Fruit fly (Drosophila melanogaster) whole organism, prepupa: ENCODE data around the gene Osi4.

Experiments
- Blimp-1 ChIP-seq: fragments of 200-800 bp; sonication (Bioruptor generic); optimal IDR thresholded peaks from 3 replicates; lab custom pipeline; 2017; ENCODE audit warnings: missing biosample characterization, missing genetic modification characterization, mild to moderate bottlenecking, moderate library complexity, missing genetic modification reagents
- CG10631 ChIP-seq: fragments of 200-800 bp; sonication (Bioruptor generic); optimal IDR thresholded peaks from 2 replicates; lab custom pipeline; 2016; ENCODE audit warnings: missing biosample characterization, missing genetic modification characterization
- CG10669 ChIP-seq: fragments of 200-800 bp; sonication (Bioruptor generic); optimal IDR thresholded peaks from 3 replicates; lab custom pipeline; 2018; ENCODE audit warnings: missing biosample characterization, mild to moderate bottlenecking, missing genetic modification characterization, moderate library complexity
- CG11902 ChIP-seq: fragments of 200-800 bp; sonication (Bioruptor generic); optimal IDR thresholded peaks from 3 replicates; lab custom pipeline; 2016; ENCODE audit warnings: missing biosample characterization, missing genetic modification characterization
- CG15336 ChIP-seq: fragments of 200-800 bp; sonication (Bioruptor generic); IDR thresholded peaks from 2 replicates; pipeline ENCODE4 v1.3.6; 2022; ENCODE audit warnings: missing biosample characterization, missing genetic modification characterization
- CG1621 ChIP-seq: fragments of 200-800 bp; sonication (Bioruptor generic); optimal IDR thresholded peaks from 3 replicates; lab custom pipeline; 2018; ENCODE audit warnings: missing biosample characterization, mild to moderate bottlenecking, missing genetic modification characterization
- CG16779 ChIP-seq: fragments of 200-800 bp; sonication (Bioruptor generic); optimal IDR thresholded peaks from 3 replicates; lab custom pipeline; 2017; ENCODE audit warnings: missing biosample characterization, mild to moderate bottlenecking, missing genetic modification characterization
- CG3032 ChIP-seq: fragments of 200-800 bp; optimal IDR thresholded peaks from 2 replicates; lab custom pipeline; 2019; ENCODE audit warnings: missing biosample characterization, mild to moderate bottlenecking, missing genetic modification characterization, moderate library complexity
- CG31627 ChIP-seq: fragments of 200-800 bp; sonication (Bioruptor generic); optimal IDR thresholded peaks from 3 replicates; lab custom pipeline; 2016; ENCODE audit warnings: missing biosample characterization, missing genetic modification characterization
- CG32006 ChIP-seq: fragments of 200-800 bp; sonication (Bioruptor generic); optimal IDR thresholded peaks from 3 replicates; lab custom pipeline; 2017; ENCODE audit warnings: missing biosample characterization, mild to moderate bottlenecking, missing genetic modification characterization
- CG3919 ChIP-seq: fragments of 200-800 bp; sonication (Bioruptor generic); optimal IDR thresholded peaks from 3 replicates; lab custom pipeline; 2016; ENCODE audit warnings: missing biosample characterization, missing genetic modification characterization
- CG4318 ChIP-seq: fragments of 200-800 bp; sonication (Bioruptor generic); optimal IDR thresholded peaks from 3 replicates; lab custom pipeline; 2017; ENCODE audit warnings: missing biosample characterization, mild to moderate bottlenecking, missing genetic modification characterization
- CG6163 ChIP-seq: fragments of 200-800 bp; sonication (Bioruptor generic); IDR thresholded peaks from 3 replicates; pipeline ENCODE4 v1.3.6; 2022; ENCODE audit warnings: missing biosample characterization, missing genetic modification characterization
- CG6792 ChIP-seq: fragments of 200-800 bp; sonication (Bioruptor generic); optimal IDR thresholded peaks from 3 replicates; lab custom pipeline; 2016; ENCODE audit warnings: missing biosample characterization, missing genetic modification characterization
- CG6808 ChIP-seq: fragments of 200-800 bp; sonication (Bioruptor generic); optimal IDR thresholded peaks from 3 replicates; lab custom pipeline; 2017; ENCODE audit warnings: missing biosample characterization, missing genetic modification characterization, mild to moderate bottlenecking, moderate library complexity, missing genetic modification reagents
- CG7368 ChIP-seq: fragments of 200-800 bp; sonication (Bioruptor generic); optimal IDR thresholded peaks from 3 replicates; lab custom pipeline; 2016; ENCODE audit warnings: missing biosample characterization, missing genetic modification characterization
- CG8119 ChIP-seq: fragments of 200-800 bp; sonication (Bioruptor generic); IDR thresholded peaks from 3 replicates; pipeline ENCODE4 v1.3.6; 2022; ENCODE audit warnings: missing biosample characterization, missing genetic modification characterization
- CG8319 ChIP-seq: fragments of 200-800 bp; sonication (Bioruptor generic); optimal IDR thresholded peaks from 3 replicates; lab custom pipeline; 2016; ENCODE audit warnings: missing biosample characterization, missing genetic modification characterization
- CG8632 ChIP-seq: fragments of 200-800 bp; sonication (Bioruptor generic); optimal IDR thresholded peaks from 3 replicates; lab custom pipeline; 2016; ENCODE audit warnings: missing biosample characterization, missing genetic modification characterization
- CG9139 ChIP-seq: fragments of 200-800 bp; sonication (Bioruptor generic); optimal IDR thresholded peaks from 3 replicates; lab custom pipeline; 2017; ENCODE audit warnings: missing biosample characterization, mild to moderate bottlenecking, missing genetic modification characterization
- Eip75B ChIP-seq: fragments of 200-800 bp; sonication (Bioruptor generic); optimal IDR thresholded peaks from 3 replicates; lab custom pipeline; 2016; ENCODE audit warnings: missing biosample characterization, missing genetic modification characterization
- Eip78C ChIP-seq: fragments of 200-800 bp; sonication (Bioruptor generic); peaks from one replicate; lab custom pipeline; 2016; ENCODE audit warnings: missing biosample characterization, missing genetic modification characterization
- Eip93F ChIP-seq: fragments of 200-800 bp; sonication (Bioruptor generic); optimal IDR thresholded peaks from 2 replicates; lab custom pipeline; 2016; ENCODE audit warnings: missing biosample characterization, mild to moderate bottlenecking, missing genetic modification characterization
- Ets21C ChIP-seq: fragments of 200-800 bp; sonication (Bioruptor generic); optimal IDR thresholded peaks from 3 replicates; lab custom pipeline; 2016; ENCODE audit warnings: missing biosample characterization, missing genetic modification characterization
- Ets96B ChIP-seq: fragments of 200-800 bp; optimal IDR thresholded peaks from 2 replicates; lab custom pipeline; 2019; ENCODE audit warnings: missing biosample characterization, mild to moderate bottlenecking, missing genetic modification characterization, moderate library complexity
- Gug ChIP-seq: fragments of 200-800 bp; sonication (Bioruptor generic); IDR thresholded peaks from 2 replicates; pipeline ENCODE4 v1.3.6; 2022; ENCODE audit warnings: missing biosample characterization, missing genetic modification characterization
- Hr38 ChIP-seq: sonication (Bioruptor generic); optimal IDR thresholded peaks from 2 replicates; lab custom pipeline; 2016; ENCODE audit warnings: missing biosample characterization, missing genetic modification characterization
- Hr39 ChIP-seq: fragments of 200-800 bp; sonication (Bioruptor generic); optimal IDR thresholded peaks from 2 replicates; lab custom pipeline; 2016; ENCODE audit warnings: missing biosample characterization, missing genetic modification characterization
- Hr4 ChIP-seq: fragments of 200-800 bp; sonication (Bioruptor generic); optimal IDR thresholded peaks from 3 replicates; lab custom pipeline; 2016; ENCODE audit warnings: missing biosample characterization, missing genetic modification characterization
- Lpt ChIP-seq: fragments of 200-800 bp; sonication (Bioruptor generic); optimal IDR thresholded peaks from 3 replicates; lab custom pipeline; 2016; ENCODE audit warnings: missing biosample characterization, missing genetic modification characterization
- Met ChIP-seq: fragments of 200-800 bp; sonication (Bioruptor generic); optimal IDR thresholded peaks from 3 replicates; lab custom pipeline; 2016; ENCODE audit warnings: missing biosample characterization, missing genetic modification characterization
- OdsH ChIP-seq: fragments of 200-800 bp; sonication (Bioruptor generic); optimal IDR thresholded peaks from 3 replicates; lab custom pipeline; 2016; ENCODE audit warnings: missing biosample characterization, missing genetic modification characterization
- Smox ChIP-seq: fragments of 200-800 bp; sonication (Bioruptor generic); optimal IDR thresholded peaks from 3 replicates; lab custom pipeline; 2016; ENCODE audit warnings: missing biosample characterization, missing genetic modification characterization
- Sox102F ChIP-seq: fragments of 200-800 bp; sonication (Bioruptor generic); optimal IDR thresholded peaks from 2 replicates; lab custom pipeline; 2016; ENCODE audit warnings: missing biosample characterization, mild to moderate bottlenecking, missing genetic modification characterization
- Sox14 ChIP-seq: fragments of 200-800 bp; sonication (Bioruptor generic); optimal IDR thresholded peaks from 3 replicates; lab custom pipeline; 2016; ENCODE audit warnings: missing biosample characterization, missing genetic modification characterization
- Sox15 ChIP-seq: fragments of 200-800 bp; sonication (Bioruptor generic); optimal IDR thresholded peaks from 3 replicates; lab custom pipeline; 2016; ENCODE audit warnings: missing biosample characterization, missing genetic modification characterization
- achi ChIP-seq: fragments of 200-800 bp; sonication (Bioruptor generic); optimal IDR thresholded peaks from 3 replicates; lab custom pipeline; 2016; ENCODE audit warnings: missing biosample characterization, missing genetic modification characterization
- acj6 ChIP-seq: fragments of 200-800 bp; sonication (Bioruptor generic); optimal IDR thresholded peaks from 3 replicates; lab custom pipeline; 2016; ENCODE audit warnings: missing biosample characterization, missing genetic modification characterization
- cyc ChIP-seq: fragments of 200-800 bp; sonication (Bioruptor generic); optimal IDR thresholded peaks from 3 replicates; lab custom pipeline; 2016; ENCODE audit warnings: missing biosample characterization, missing genetic modification characterization
- dac ChIP-seq: fragments of 200-800 bp; sonication (Bioruptor generic); optimal IDR thresholded peaks from 2 replicates; lab custom pipeline; 2017; ENCODE audit warnings: missing biosample characterization, mild to moderate bottlenecking, missing genetic modification characterization
- dsx ChIP-seq: fragments of 200-800 bp; optimal IDR thresholded peaks from 3 replicates; lab custom pipeline; 2019; ENCODE audit warnings: missing biosample characterization, mild to moderate bottlenecking, missing genetic modification characterization, moderate library complexity; ENCODE audit not compliant: poor library complexity, severe bottlenecking
- fd85E ChIP-seq: fragments of 200-800 bp; sonication (Bioruptor generic); optimal IDR thresholded peaks from 3 replicates; lab custom pipeline; 2016; ENCODE audit warnings: missing biosample characterization, missing genetic modification characterization
- lz ChIP-seq: fragments of 200-800 bp; sonication (Bioruptor generic); optimal IDR thresholded peaks from 3 replicates; lab custom pipeline; 2016; ENCODE audit warnings: missing biosample characterization, missing genetic modification characterization
- pdm3 ChIP-seq: fragments of 200-800 bp; sonication (Bioruptor generic); optimal IDR thresholded peaks from 3 replicates; lab custom pipeline; 2016; ENCODE audit warnings: missing biosample characterization, missing genetic modification characterization
- salr ChIP-seq, 2 experiments: fragments of 200-800 bp; sonication (Bioruptor generic); optimal IDR thresholded peaks; 3 replicates each; lab custom pipeline; 2016 to 2018; ENCODE audit warnings: missing biosample characterization in 2 of 2, missing genetic modification characterization in 2 of 2, mild to moderate bottlenecking in 1 of 2
- spab ChIP-seq: fragments of 200-800 bp; sonication (Bioruptor generic); optimal IDR thresholded peaks from 2 replicates; lab custom pipeline; 2017; ENCODE audit warnings: missing biosample characterization, mild to moderate bottlenecking, missing genetic modification characterization, missing genetic modification reagents
- svp ChIP-seq: fragments of 200-800 bp; sonication (Bioruptor generic); peaks from one replicate; lab custom pipeline; 2016; ENCODE audit warnings: missing biosample characterization, missing genetic modification characterization
- vri ChIP-seq: fragments of 200-800 bp; sonication (Bioruptor generic); optimal IDR thresholded peaks from 3 replicates; lab custom pipeline; 2016; ENCODE audit warnings: missing biosample characterization, mild to moderate bottlenecking, missing genetic modification characterization

Gene Osi4

dm6 chr3R:6199717-6200116, 21.9 kb downstream of the Osi4 start:
- TF ChIP-seq Hr4 (GFP tag; lab: Kevin White, UChicago) (peak; percentile 62), spab (no peak), vri (GFP tag; lab: Kevin White, UChicago) (no peak), CG15336 (GFP tag; lab: Robert Waterston, UW) (peak; percentile 39; the same call in 1 of the 2 replicates), CG11902 (GFP tag; lab: Kevin White, UChicago) (no peak), CG10669 (GFP tag; lab: Kevin White, UChicago) (no peak), CG8319 (GFP tag; lab: Kevin White, UChicago) (no peak), Eip78C (GFP tag; lab: Kevin White, UChicago) (peak; percentile 60), CG32006 (GFP tag; lab: Kevin White, UChicago) (peak; percentile 67), CG16779 (tag; lab: Kevin White, UChicago) (no peak), lz (GFP tag; lab: Kevin White, UChicago) (no peak), Met (no peak), dac (GFP tag; lab: Kevin White, UChicago) (no peak), CG6808 (GFP tag; lab: Kevin White, UChicago) (no peak), CG6792 (GFP tag; lab: Kevin White, UChicago) (no peak), Lpt (no peak), CG8632 (GFP tag; lab: Kevin White, UChicago) (no peak), CG31627 (GFP tag; lab: Kevin White, UChicago) (no peak), CG8119 (GFP tag; lab: Robert Waterston, UW) (no peak), svp (GFP tag; lab: Kevin White, UChicago) (no peak), CG3919 (no peak), Sox14 (GFP tag; lab: Kevin White, UChicago) (no peak), salr (GFP tag; optimal IDR thresholded peaks at IDR 0.05; lab: Kevin White, UChicago) (no peak), Hr38 (GFP tag; lab: Kevin White, UChicago) (no peak), CG10631 (GFP tag; lab: Kevin White, UChicago) (no peak), dsx (GFP tag; lab: Kevin White, UChicago) (no peak), pdm3 (GFP tag; lab: Kevin White, UChicago) (peak; percentile 12), cyc (GFP tag; lab: Kevin White, UChicago) (no peak), acj6 (GFP tag; lab: Kevin White, UChicago) (no peak), OdsH (GFP tag; lab: Kevin White, UChicago) (no peak), Eip93F (GFP tag; lab: Kevin White, UChicago) (no peak), Ets21C (no peak), CG4318 (peak; percentile 19), Gug (GFP tag; lab: Robert Waterston, UW) (no peak), Sox15 (GFP tag; lab: Kevin White, UChicago) (no peak), Blimp-1 (GFP tag; lab: Kevin White, UChicago) (no peak)

dm6 chr3R:6198488-6198892, 23.1 kb downstream of the Osi4 start, which contains the start of gene Osi24:
TSS of gene Osi24 (plus strand) at chr3R:6198811.
- no peak for TF ChIP-seq Hr38 (GFP tag; lab: Kevin White, UChicago)
- TF ChIP-seq Eip75B: peak; percentile 80
- peak; percentile 54 for TF ChIP-seq CG1621 (tag; lab: Kevin White, UChicago)
- peak; percentile 73 for TF ChIP-seq CG8632 (GFP tag; lab: Kevin White, UChicago)
- no peak for TF ChIP-seq Eip93F (GFP tag; lab: Kevin White, UChicago)
- peak; percentile 68 for TF ChIP-seq Met
- peak; percentile 65 for TF ChIP-seq Ets96B (tag; lab: Kevin White, UChicago)
- peak; percentile 77 for TF ChIP-seq CG7368 (GFP tag; lab: Kevin White, UChicago)
- TF ChIP-seq CG16779 (tag; lab: Kevin White, UChicago): peak; percentile 55
- peak; percentile 92 for TF ChIP-seq CG8119 (GFP tag; lab: Robert Waterston, UW)
- TF ChIP-seq Hr39: peak; percentile 74
- peak; percentile 88 for TF ChIP-seq pdm3 (GFP tag; lab: Kevin White, UChicago)
- TF ChIP-seq CG9139 (GFP tag; lab: Kevin White, UChicago): peak; percentile 33
- TF ChIP-seq fd85E (GFP tag; lab: Kevin White, UChicago): peak; percentile 4
- TF ChIP-seq Ets21C: peak; percentile 51
- TF ChIP-seq Sox14 (GFP tag; lab: Kevin White, UChicago): peak; percentile 77
- TF ChIP-seq CG3032 (tag; lab: Kevin White, UChicago): peak; percentile 51
- peak; percentile 75 for TF ChIP-seq Gug (GFP tag; lab: Robert Waterston, UW)
- TF ChIP-seq salr (GFP tag; optimal IDR thresholded peaks at IDR 0.05; lab: Kevin White, UChicago): peak; percentile 15 to 77
- TF ChIP-seq CG10631 (GFP tag; lab: Kevin White, UChicago): peak; percentile 77
- TF ChIP-seq Lpt: peak; percentile 80
- TF ChIP-seq Smox: peak; percentile 64
- TF ChIP-seq OdsH (GFP tag; lab: Kevin White, UChicago): peak; percentile 84
- peak; percentile 91 for TF ChIP-seq CG6163 (GFP tag; lab: Robert Waterston, UW)
- TF ChIP-seq vri (GFP tag; lab: Kevin White, UChicago): peak; percentile 51
- peak; percentile 79 for TF ChIP-seq svp (GFP tag; lab: Kevin White, UChicago)
- peak; percentile 73 for TF ChIP-seq lz (GFP tag; lab: Kevin White, UChicago)
- peak; percentile 59 for TF ChIP-seq Sox102F (GFP tag; lab: Kevin White, UChicago)
- peak; percentile 26 for TF ChIP-seq CG6808 (GFP tag; lab: Kevin White, UChicago)
- peak; percentile 51 for TF ChIP-seq cyc (GFP tag; lab: Kevin White, UChicago)
- peak; percentile 78 for TF ChIP-seq achi (GFP tag; lab: Kevin White, UChicago)
